Worm (Caenorhabditis elegans): ENCODE measurements around the gene F09C12.8.

DNA sequence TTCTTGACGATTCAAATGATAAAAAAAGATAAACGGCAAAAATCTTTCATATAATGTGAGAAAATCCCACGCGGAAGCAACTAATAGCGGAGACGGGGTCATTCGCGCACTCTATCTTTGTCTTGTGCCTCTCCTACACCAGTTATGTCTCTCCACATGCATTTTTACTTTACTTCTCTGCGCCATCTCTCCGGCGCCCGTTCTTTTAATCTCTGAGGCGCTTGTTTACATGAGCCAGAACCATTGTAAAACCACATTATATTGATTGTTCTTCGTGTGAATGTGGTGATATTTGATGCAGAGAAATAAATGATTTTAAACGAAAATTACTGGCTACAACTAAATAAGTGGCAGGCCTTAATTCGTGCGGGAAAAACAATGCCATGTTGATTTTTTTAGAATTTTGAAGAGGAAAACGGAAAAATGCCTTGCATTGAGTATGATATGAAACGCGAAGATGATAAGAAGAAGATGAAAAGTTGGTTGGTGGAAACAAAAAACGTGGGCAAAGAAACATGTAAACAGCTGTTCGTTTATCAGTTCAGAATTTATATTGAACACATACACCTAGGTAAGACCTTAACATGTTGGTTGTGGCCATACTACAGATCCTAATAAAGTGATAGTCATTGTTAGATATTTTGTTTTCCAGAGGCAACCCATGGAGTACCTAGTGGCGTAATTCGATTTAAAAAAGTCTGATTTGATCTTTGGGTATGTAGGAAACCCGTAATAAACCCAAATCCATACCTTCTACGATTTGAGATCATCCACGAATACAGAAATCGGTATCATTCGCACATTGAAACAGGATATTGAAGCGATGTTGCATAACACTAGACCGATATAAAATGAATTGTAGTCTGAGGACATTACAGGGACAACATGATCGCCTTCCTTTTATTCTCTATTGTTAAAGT lies 19.6 kb upstream of the F09C12.8 start, which contains the start of gene C04G6.2:
- TF ChIP-seq him-1 (tag; optimal IDR thresholded peaks at IDR 0.05): no peak
- no peak for TF ChIP-seq W03F9.2 (tag; optimal IDR thresholded peaks at IDR 0.05)

Data from whole organism, L4/young adult.